Fruit fly (Drosophila melanogaster) whole organism, pupa: ENCODE measurements around the gene CG18048.

ENCODE experiments used
- CG13204 ChIP-seq: fragments of 200-800 bp; sonication (Bioruptor generic); optimal IDR thresholded peaks from 2 replicates; lab custom pipeline; 2018; ENCODE audit warnings: missing biosample characterization, mild to moderate bottlenecking, missing genetic modification characterization, moderate library complexity
- CG15710 ChIP-seq: fragments of 200-800 bp; sonication (Bioruptor generic); optimal IDR thresholded peaks from 2 replicates; lab custom pipeline; 2018; ENCODE audit warnings: missing biosample characterization, mild to moderate bottlenecking, missing genetic modification characterization, moderate library complexity
- CG8159 ChIP-seq: fragments of 200-800 bp; sonication (Bioruptor generic); optimal IDR thresholded peaks from 3 replicates; lab custom pipeline; 2018; ENCODE audit warnings: missing biosample characterization, mild to moderate bottlenecking, missing genetic modification characterization, moderate library complexity
- CG9948 ChIP-seq: fragments of 200-800 bp; sonication (Bioruptor generic); optimal IDR thresholded peaks from 2 replicates; lab custom pipeline; 2018; ENCODE audit warnings: missing biosample characterization, mild to moderate bottlenecking, missing genetic modification characterization, moderate library complexity
- Pif1A ChIP-seq: fragments of 200-800 bp; sonication (Bioruptor generic); optimal IDR thresholded peaks from 3 replicates; lab custom pipeline; 2016; ENCODE audit warnings: missing biosample characterization, missing genetic modification characterization
- Pif1B ChIP-seq: fragments of 200-800 bp; sonication (Bioruptor generic); optimal IDR thresholded peaks from 3 replicates; lab custom pipeline; 2016; ENCODE audit warnings: missing biosample characterization, missing genetic modification characterization
- Snoo ChIP-seq: fragments of 200-800 bp; sonication (Bioruptor generic); optimal IDR thresholded peaks from 3 replicates; lab custom pipeline; 2017; ENCODE audit warnings: missing biosample characterization, mild to moderate bottlenecking, missing genetic modification characterization, inconsistent platforms
- gl ChIP-seq: fragments of 200-800 bp; sonication (Bioruptor generic); optimal IDR thresholded peaks from 2 replicates; lab custom pipeline; 2018; ENCODE audit warnings: missing biosample characterization, mild to moderate bottlenecking, missing genetic modification characterization
- rn ChIP-seq: fragments of 200-800 bp; sonication (Bioruptor generic); IDR thresholded peaks from 2 replicates; pipeline ENCODE4 v1.3.6; 2022; ENCODE audit warnings: missing biosample characterization, missing genetic modification characterization

DNA sequence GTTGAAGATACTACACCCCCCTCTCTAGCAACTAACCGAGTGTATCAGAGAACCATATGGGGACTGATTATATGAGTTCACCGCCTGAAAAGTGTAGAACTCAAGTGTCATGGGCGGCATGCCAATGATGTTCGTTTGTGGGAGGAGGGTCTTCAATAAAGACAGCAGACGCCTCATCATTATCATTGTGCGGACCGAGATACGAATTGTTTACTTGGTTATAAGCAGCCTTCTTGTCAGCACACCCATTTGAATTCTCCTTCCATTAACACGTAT, 48.3 kb downstream of the CG18048 start:
- no peak for TF ChIP-seq Pif1A (GFP tag; lab: Kevin White, UChicago)
- TF ChIP-seq CG13204, result no peak
- no peak for TF ChIP-seq CG15710 (tag; lab: Kevin White, UChicago)
- TF ChIP-seq Pif1B, result no peak
- no peak for TF ChIP-seq CG8159 (tag; lab: Kevin White, UChicago)
- TF ChIP-seq rn, result no peak
- no peak for TF ChIP-seq Snoo (tag; lab: Kevin White, UChicago)
- TF ChIP-seq CG9948, result no peak
- no peak for TF ChIP-seq gl (tag; lab: Kevin White, UChicago)
